Worm (Caenorhabditis elegans): ENCODE measurements around the gene fbxa-55.

ce11 chrIII:883595-883994 lies 52.3 kb downstream of the fbxa-55 start:
- TF ChIP-seq him-1 (tag; optimal IDR thresholded peaks at IDR 0.05) (no peak), W03F9.2 (tag; optimal IDR thresholded peaks at IDR 0.05) (no peak)

Measured in whole organism, L4/young adult.